Worm (Caenorhabditis elegans) whole organism, young adult: ENCODE data around the gene lact-1.

Source experiments
- C06A6.2 ChIP-seq: fragments of 200-800 bp; sonication (Bioruptor generic); conservative IDR thresholded peaks from 2 replicates; pipeline ENCODE4 v1.3.6; 2022; ENCODE audit warnings: missing genetic modification characterization, missing compliant biosample characterization
- F23B12.7 ChIP-seq: sonication (generic microtip); optimal IDR thresholded peaks from 2 replicates; lab custom pipeline; 2017; ENCODE audit warnings: missing genetic modification characterization, mild to moderate bottlenecking, missing compliant biosample characterization, antibody characterized with exemption, moderate library complexity; ENCODE audit not compliant: insufficient read depth
- F33H1.4 ChIP-seq: fragments of 200-800 bp; sonication (Bioruptor generic); IDR thresholded peaks from 2 replicates; pipeline ENCODE4 v1.3.6; 2022; ENCODE audit warnings: missing genetic modification reagents, missing genetic modification characterization, missing compliant biosample characterization
- F37B4.10 ChIP-seq: fragments of 200-800 bp; sonication (Bioruptor generic); IDR thresholded peaks from 2 replicates; pipeline ENCODE4 v1.3.6; 2022; ENCODE audit warnings: missing genetic modification characterization, missing compliant biosample characterization
- F52B5.7 ChIP-seq: sonication (generic microtip); optimal IDR thresholded peaks from 2 replicates; lab custom pipeline; 2016; ENCODE audit warnings: mild to moderate bottlenecking, missing genetic modification characterization, missing compliant biosample characterization
- F57C9.4 ChIP-seq: sonication (generic microtip); optimal IDR thresholded peaks from 2 replicates; lab custom pipeline; 2017; ENCODE audit warnings: mild to moderate bottlenecking, missing genetic modification characterization, missing compliant biosample characterization
- K11D2.4 ChIP-seq: fragments of 200-800 bp; sonication (Bioruptor generic); IDR thresholded peaks from 2 replicates; pipeline ENCODE4 v1.3.6; 2022; ENCODE audit warnings: missing genetic modification reagents, missing genetic modification characterization, missing compliant biosample characterization
- T07F8.4 ChIP-seq: sonication (generic microtip); optimal IDR thresholded peaks from 2 replicates; lab custom pipeline; 2016; ENCODE audit warnings: mild to moderate bottlenecking, missing genetic modification characterization, moderate library complexity, missing compliant biosample characterization
- Y53F4B.3 ChIP-seq: fragments of 200-800 bp; sonication (Bioruptor generic); IDR thresholded peaks from 2 replicates; pipeline ENCODE4 v1.3.6; 2022; ENCODE audit warnings: missing genetic modification reagents, missing genetic modification characterization, missing compliant biosample characterization
- Y79H2A.3 ChIP-seq: fragments of 200-800 bp; sonication (Bioruptor generic); conservative IDR thresholded peaks from 2 replicates; pipeline ENCODE4 v1.3.6; 2022; ENCODE audit warnings: missing genetic modification reagents, missing genetic modification characterization, missing compliant biosample characterization
- ZK185.1 ChIP-seq: sonication (generic microtip); optimal IDR thresholded peaks from 2 replicates; lab custom pipeline; 2016; ENCODE audit warnings: mild to moderate bottlenecking, missing genetic modification characterization, missing compliant biosample characterization; ENCODE audit not compliant: poor library complexity, severe bottlenecking
- ama-1 ChIP-seq, 3 experiments: fragments of 150-350 bp in 1 of 3; sonication (generic microtip) in 2 of 3; optimal IDR thresholded peaks; 2 replicates each; lab custom pipeline; 2014 to 2018; ENCODE audit warnings: missing biosample characterization in 2 of 3, missing genetic modification characterization in 2 of 3, missing genetic modification reagents in 2 of 3
- atf-7 ChIP-seq: sonication (generic microtip); optimal IDR thresholded peaks from 2 replicates; lab custom pipeline; 2017; ENCODE audit warnings: mild to moderate bottlenecking, missing genetic modification characterization, missing compliant biosample characterization
- attf-3 ChIP-seq: fragments of 200-800 bp; sonication (Bioruptor generic); conservative IDR thresholded peaks from 2 replicates; pipeline ENCODE4 v1.3.6; 2022; ENCODE audit warnings: missing genetic modification reagents, missing genetic modification characterization, missing compliant biosample characterization
- attf-5 ChIP-seq: fragments of 200-800 bp; sonication (Bioruptor generic); optimal IDR thresholded peaks from 2 replicates; lab custom pipeline; 2018; ENCODE audit warnings: mild to moderate bottlenecking, missing genetic modification characterization, missing compliant biosample characterization
- attf-6 ChIP-seq: fragments of 200-800 bp; sonication (Bioruptor generic); IDR thresholded peaks from 2 replicates; pipeline ENCODE4 v1.3.6; 2022; ENCODE audit warnings: missing genetic modification reagents, missing genetic modification characterization, missing compliant biosample characterization
- bed-1 ChIP-seq: fragments of 200-800 bp; sonication (Bioruptor generic); IDR thresholded peaks from 2 replicates; pipeline ENCODE4 v1.3.6; 2022; ENCODE audit warnings: missing genetic modification reagents, missing genetic modification characterization, missing compliant biosample characterization
- ccch-3 ChIP-seq: fragments of 200-800 bp; sonication (Bioruptor generic); optimal IDR thresholded peaks from 2 replicates; lab custom pipeline; 2018; ENCODE audit warnings: mild to moderate bottlenecking, missing genetic modification characterization, missing compliant biosample characterization
- ceh-27 ChIP-seq: fragments of 200-800 bp; sonication (Bioruptor generic); optimal IDR thresholded peaks from 2 replicates; lab custom pipeline; 2018; ENCODE audit warnings: mild to moderate bottlenecking, missing genetic modification characterization, moderate library complexity, missing compliant biosample characterization
- chd-7 ChIP-seq: sonication (generic microtip); optimal IDR thresholded peaks from 2 replicates; lab custom pipeline; 2016; ENCODE audit warnings: mild to moderate bottlenecking, missing genetic modification characterization, moderate library complexity, missing compliant biosample characterization
- efl-1 ChIP-seq: fragments of 150-350 bp; optimal IDR thresholded peaks from 2 replicates; lab custom pipeline; 2014; ENCODE audit warnings: missing biosample characterization, missing genetic modification reagents, missing genetic modification characterization
- egl-18 ChIP-seq: fragments of 200-800 bp; sonication (Bioruptor generic); IDR thresholded peaks from 2 replicates; pipeline ENCODE4 v1.3.6; 2022; ENCODE audit warnings: missing genetic modification reagents, missing genetic modification characterization, missing compliant biosample characterization
- egl-44 ChIP-seq: fragments of 200-800 bp; sonication (Bioruptor generic); IDR thresholded peaks from 2 replicates; pipeline ENCODE4 v1.3.6; 2022; ENCODE audit warnings: missing genetic modification reagents, missing genetic modification characterization, missing compliant biosample characterization
- ekl-4 ChIP-seq: fragments of 200-800 bp; sonication (Bioruptor generic); IDR thresholded peaks from 2 replicates; pipeline ENCODE4 v1.3.6; 2022; ENCODE audit warnings: missing genetic modification reagents, missing genetic modification characterization, missing compliant biosample characterization
- hlh-26 ChIP-seq: fragments of 200-800 bp; sonication (Bioruptor generic); conservative IDR thresholded peaks from 2 replicates; pipeline ENCODE4 v1.3.6; 2022; ENCODE audit warnings: missing genetic modification reagents, missing genetic modification characterization, missing compliant biosample characterization
- hsf-1 ChIP-seq: fragments of 200-800 bp; sonication (Bioruptor generic); IDR thresholded peaks from 2 replicates; pipeline ENCODE4 v1.3.6; 2022; ENCODE audit warnings: missing genetic modification reagents, missing genetic modification characterization, missing compliant biosample characterization
- lag-1 ChIP-seq: fragments of 200-800 bp; sonication (Bioruptor generic); IDR thresholded peaks from 2 replicates; pipeline ENCODE4 v1.3.6; 2022; ENCODE audit warnings: missing genetic modification reagents, missing genetic modification characterization, missing compliant biosample characterization
- lin-26 ChIP-seq: fragments of 200-800 bp; sonication (Bioruptor generic); IDR thresholded peaks from 2 replicates; pipeline ENCODE4 v1.3.6; 2022; ENCODE audit warnings: missing genetic modification reagents, missing genetic modification characterization, missing compliant biosample characterization
- lsl-1 ChIP-seq: fragments of 200-800 bp; sonication (Bioruptor generic); optimal IDR thresholded peaks from 2 replicates; lab custom pipeline; 2018; ENCODE audit warnings: mild to moderate bottlenecking, missing genetic modification characterization, moderate library complexity, missing compliant biosample characterization
- madf-6 ChIP-seq: fragments of 200-800 bp; sonication (Bioruptor generic); IDR thresholded peaks from 2 replicates; pipeline ENCODE4 v1.3.6; 2022; ENCODE audit warnings: missing genetic modification reagents, missing genetic modification characterization, missing compliant biosample characterization
- mcd-1 ChIP-seq: fragments of 200-800 bp; sonication (Bioruptor generic); IDR thresholded peaks from 2 replicates; pipeline ENCODE4 v1.3.6; 2022; ENCODE audit warnings: missing genetic modification reagents, missing genetic modification characterization, missing compliant biosample characterization
- mxl-1 ChIP-seq: sonication (generic microtip); optimal IDR thresholded peaks from 2 replicates; lab custom pipeline; 2016; ENCODE audit warnings: missing genetic modification characterization, missing compliant biosample characterization
- nhr-27 ChIP-seq: fragments of 200-800 bp; sonication (Bioruptor generic); optimal IDR thresholded peaks from 2 replicates; lab custom pipeline; 2018; ENCODE audit warnings: mild to moderate bottlenecking, missing genetic modification characterization, moderate library complexity, missing compliant biosample characterization
- nhr-80 ChIP-seq: sonication (generic microtip); optimal IDR thresholded peaks from 2 replicates; lab custom pipeline; 2016; ENCODE audit warnings: missing genetic modification characterization, missing compliant biosample characterization
- snpc-1.1 ChIP-seq: sonication (generic microtip); optimal IDR thresholded peaks from 2 replicates; lab custom pipeline; 2017; ENCODE audit warnings: missing genetic modification characterization, mild to moderate bottlenecking, missing compliant biosample characterization, antibody characterized with exemption, moderate library complexity, missing genotype, missing genetic modification reagents; ENCODE audit not compliant: insufficient read depth
- snpc-1.3 ChIP-seq: sonication (generic microtip); optimal IDR thresholded peaks from 2 replicates; lab custom pipeline; 2017; ENCODE audit warnings: missing genetic modification characterization, mild to moderate bottlenecking, missing compliant biosample characterization, antibody characterized with exemption, moderate library complexity, missing genotype, missing genetic modification reagents; ENCODE audit not compliant: insufficient read depth
- tbx-9 ChIP-seq: sonication (generic microtip); optimal IDR thresholded peaks from 2 replicates; lab custom pipeline; 2016; ENCODE audit warnings: borderline replicate concordance, missing genetic modification characterization, inconsistent platforms, missing compliant biosample characterization
- unc-130 ChIP-seq: sonication (generic microtip); optimal IDR thresholded peaks from 2 replicates; lab custom pipeline; 2016; ENCODE audit warnings: missing genetic modification reagents, missing genetic modification characterization, missing compliant biosample characterization
- unc-62 ChIP-seq: fragments of 150-350 bp; optimal IDR thresholded peaks from 2 replicates; lab custom pipeline; 2014; ENCODE audit warnings: missing biosample characterization, missing genetic modification reagents, missing genetic modification characterization
- zfh-2 ChIP-seq: fragments of 200-800 bp; sonication (Bioruptor generic); conservative IDR thresholded peaks from 2 replicates; pipeline ENCODE4 v1.3.6; 2022; ENCODE audit warnings: missing genetic modification reagents, missing genetic modification characterization, missing compliant biosample characterization
- zim-3 ChIP-seq: sonication (generic microtip); optimal IDR thresholded peaks from 2 replicates; lab custom pipeline; 2017; ENCODE audit warnings: mild to moderate bottlenecking, missing genetic modification characterization, moderate library complexity, missing compliant biosample characterization
- ztf-18 ChIP-seq: sonication (generic microtip); optimal IDR thresholded peaks from 2 replicates; lab custom pipeline; 2016; ENCODE audit warnings: missing genotype, mild to moderate bottlenecking, missing genetic modification characterization, missing compliant biosample characterization
- ztf-22 ChIP-seq: fragments of 200-800 bp; sonication (Bioruptor generic); optimal IDR thresholded peaks from 2 replicates; lab custom pipeline; 2018; ENCODE audit warnings: mild to moderate bottlenecking, missing genetic modification characterization, moderate library complexity, missing compliant biosample characterization
- ztf-26 ChIP-seq: sonication (generic microtip); optimal IDR thresholded peaks from 2 replicates; lab custom pipeline; 2017; ENCODE audit warnings: missing genetic modification characterization, missing compliant biosample characterization
- ztf-28 ChIP-seq: fragments of 200-800 bp; sonication (Bioruptor generic); IDR thresholded peaks from 2 replicates; pipeline ENCODE4 v1.3.6; 2022; ENCODE audit warnings: missing genetic modification reagents, missing genetic modification characterization, missing compliant biosample characterization
- ztf-3 ChIP-seq: fragments of 200-800 bp; sonication (Bioruptor generic); optimal IDR thresholded peaks from 2 replicates; lab custom pipeline; 2018; ENCODE audit warnings: mild to moderate bottlenecking, missing genetic modification characterization, missing compliant biosample characterization

Gene lact-1

DNA sequence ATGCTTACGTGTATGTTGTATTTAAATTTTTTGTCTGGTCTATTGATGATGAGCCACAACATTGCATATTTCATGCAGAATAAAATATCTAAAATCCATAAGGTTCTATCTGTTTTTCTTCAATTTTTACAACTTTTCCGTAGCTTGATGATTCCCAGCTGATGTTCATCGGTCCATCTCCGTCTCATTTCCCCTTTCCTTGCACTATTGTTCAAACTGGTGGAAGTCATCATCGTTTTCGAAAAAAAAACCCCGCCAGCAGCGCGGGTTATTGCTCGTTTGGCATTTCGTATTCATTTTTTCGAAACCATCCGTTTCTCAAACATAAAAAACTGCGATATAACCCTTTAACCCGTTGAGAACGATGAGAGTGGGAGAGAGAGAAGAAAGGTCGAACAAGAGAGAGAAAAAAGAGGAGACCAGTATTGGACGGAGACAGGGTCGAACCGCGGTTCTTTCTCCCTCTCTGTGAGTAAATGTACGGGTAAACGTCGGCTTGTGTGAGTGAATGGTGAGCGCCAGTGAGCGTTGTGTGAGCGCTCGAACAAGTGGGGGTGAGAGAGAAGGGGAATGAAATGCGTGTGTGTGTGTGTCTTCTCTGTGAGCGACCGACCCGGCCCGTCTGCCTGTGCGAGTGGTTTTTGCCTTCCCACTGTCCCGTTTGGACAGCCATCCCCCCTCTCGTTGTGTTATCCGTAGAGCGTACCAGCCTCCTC lies 4.6 kb upstream of the lact-1 start (continued):
- TF ChIP-seq attf-5 (GFP tag; lab: Kevin White, UChicago) (peak; percentile 84), nhr-27 (tag; lab: Kevin White, UChicago) (no peak), ccch-3 (GFP tag; lab: Kevin White, UChicago) (no peak), egl-18 (GFP tag; lab: Robert Waterston, UW) (0 out of 2 replicates have a peak, but pooled peaks have one; percentile 16), F37B4.10 (GFP tag; lab: Robert Waterston, UW) (no peak), zim-3 (tag; lab: Kevin White, UChicago) (no peak), snpc-1.3 (tag; lab: Kevin White, UChicago) (no peak), F52B5.7 (no peak), T07F8.4 (tag; lab: Kevin White, UChicago) (no peak), ztf-18 (peak; percentile 66), ztf-3 (GFP tag; lab: Kevin White, UChicago) (no peak), unc-130 (GFP tag; lab: Kevin White, UChicago) (no peak), attf-6 (GFP tag; lab: Robert Waterston, UW) (no peak), ztf-28 (GFP tag; lab: Robert Waterston, UW) (no peak), Y79H2A.3 (GFP tag; lab: Robert Waterston, UW) (no peak), nhr-80 (peak; percentile 95), ama-1 (optimal IDR thresholded peaks at IDR 0.05; lab: Kevin White, UChicago) (no peak), ama-1 (GFP tag; optimal IDR thresholded peaks at IDR 0.05; lab: Kevin White, UChicago) (no peak), tbx-9 (tag; lab: Kevin White, UChicago) (no peak), snpc-1.1 (tag; lab: Kevin White, UChicago) (no peak), mxl-1 (tag; lab: Kevin White, UChicago) (no peak), atf-7 (tag; lab: Kevin White, UChicago) (peak; percentile 46), egl-44 (GFP tag; lab: Robert Waterston, UW) (no peak), hlh-26 (no peak), lag-1 (GFP tag; lab: Robert Waterston, UW) (no peak), madf-6 (GFP tag; lab: Robert Waterston, UW) (no peak), unc-62 (GFP tag; lab: Kevin White, UChicago) (peak; percentile 20), C06A6.2 (GFP tag; lab: Robert Waterston, UW) (no peak), ztf-26 (peak; percentile 88), F57C9.4 (no peak), attf-3 (GFP tag; lab: Robert Waterston, UW) (no peak), zfh-2 (GFP tag; lab: Robert Waterston, UW) (peak; percentile 98), ceh-27 (GFP tag; lab: Kevin White, UChicago) (peak; percentile 93), Y53F4B.3 (GFP tag; lab: Robert Waterston, UW) (no peak), efl-1 (GFP tag; lab: Kevin White, UChicago) (no peak), ZK185.1 (peak; percentile 71), bed-1 (GFP tag; lab: Robert Waterston, UW) (no peak), ztf-22 (GFP tag; lab: Kevin White, UChicago) (peak; percentile 56), mcd-1 (GFP tag; lab: Robert Waterston, UW) (peak; percentile 78), lsl-1 (GFP tag; lab: Kevin White, UChicago) (no peak), lin-26 (GFP tag; lab: Robert Waterston, UW) (no peak; the same call in 1 of the 2 replicates), F23B12.7 (peak; percentile 53), F33H1.4 (GFP tag; lab: Robert Waterston, UW) (no peak), ekl-4 (GFP tag; lab: Robert Waterston, UW) (no peak), chd-7 (tag; lab: Kevin White, UChicago) (peak; percentile 64), hsf-1 (GFP tag; lab: Robert Waterston, UW) (no peak), K11D2.4 (peak; percentile 81)
